Worm (Caenorhabditis elegans) whole organism, mixed stage, embryonic: ENCODE measurements around the gene T02D1.8.
A peak's percentile ranks its signal among the peaks of the same experiment; 100 is the strongest.

Source experiments
- M03D4.4 ChIP-seq: sonication (generic microtip); optimal IDR thresholded peaks from 2 replicates; lab custom pipeline; 2017; ENCODE audit warnings: mild to moderate bottlenecking, missing genetic modification characterization, missing compliant biosample characterization
- bed-3 ChIP-seq: fragments of 200-800 bp; sonication (Bioruptor generic); optimal IDR thresholded peaks from 3 replicates; lab custom pipeline; 2018; ENCODE audit warnings: mild to moderate bottlenecking, missing genetic modification characterization, moderate library complexity, missing compliant biosample characterization
- blmp-1 ChIP-seq: fragments of 150-350 bp; optimal IDR thresholded peaks from 2 replicates; lab custom pipeline; 2014; ENCODE audit warnings: missing biosample characterization, missing genetic modification characterization
- ceh-39 ChIP-seq: fragments of 150-350 bp; optimal IDR thresholded peaks from 2 replicates; lab custom pipeline; 2014; ENCODE audit warnings: missing biosample characterization, missing genetic modification characterization
- ceh-43 ChIP-seq: fragments of 200-800 bp; sonication (Bioruptor generic); optimal IDR thresholded peaks from 2 replicates; lab custom pipeline; 2018; ENCODE audit warnings: mild to moderate bottlenecking, missing genetic modification characterization, moderate library complexity, missing compliant biosample characterization
- ces-1 ChIP-seq: fragments of 150-350 bp; optimal IDR thresholded peaks from 2 replicates; lab custom pipeline; 2014; ENCODE audit warnings: missing biosample characterization, missing genetic modification reagents, missing genetic modification characterization
- cnd-1 ChIP-seq: fragments of 200-800 bp; sonication (Bioruptor generic); optimal IDR thresholded peaks from 2 replicates; lab custom pipeline; 2018; ENCODE audit warnings: mild to moderate bottlenecking, missing genetic modification characterization, missing compliant biosample characterization
- drap-1 ChIP-seq: fragments of 200-800 bp; sonication (Bioruptor generic); optimal IDR thresholded peaks from 3 replicates; lab custom pipeline; 2018; ENCODE audit warnings: mild to moderate bottlenecking, missing genetic modification characterization, missing compliant biosample characterization
- elt-1 ChIP-seq: sonication (generic microtip); optimal IDR thresholded peaks from 2 replicates; lab custom pipeline; 2017; ENCODE audit warnings: missing genetic modification characterization, mild to moderate bottlenecking, missing compliant biosample characterization, antibody characterized with exemption, moderate library complexity, borderline replicate concordance; ENCODE audit not compliant: insufficient read depth
- elt-3 ChIP-seq: fragments of 150-350 bp; optimal IDR thresholded peaks from 2 replicates; lab custom pipeline; 2014; ENCODE audit warnings: missing biosample characterization, missing genetic modification characterization
- flh-1 ChIP-seq: fragments of 200-800 bp; sonication (Bioruptor generic); optimal IDR thresholded peaks from 2 replicates; lab custom pipeline; 2018; ENCODE audit warnings: mild to moderate bottlenecking, missing genetic modification characterization, moderate library complexity, missing compliant biosample characterization
- hlh-1 ChIP-seq: fragments of 150-350 bp; optimal IDR thresholded peaks from 2 replicates; lab custom pipeline; 2014; ENCODE audit warnings: missing biosample characterization, missing genetic modification reagents, missing genetic modification characterization
- lin-13 ChIP-seq: fragments of 150-350 bp; optimal IDR thresholded peaks from 2 replicates; lab custom pipeline; 2014; ENCODE audit warnings: missing biosample characterization, missing genetic modification characterization
- lin-32 ChIP-seq: fragments of 200-800 bp; sonication (Bioruptor generic); optimal IDR thresholded peaks from 2 replicates; lab custom pipeline; 2018; ENCODE audit warnings: mild to moderate bottlenecking, missing genetic modification characterization, missing compliant biosample characterization
- lsy-2 ChIP-seq: fragments of 150-350 bp; optimal IDR thresholded peaks from 2 replicates; lab custom pipeline; 2014; ENCODE audit warnings: missing biosample characterization, missing genetic modification characterization
- mab-5 ChIP-seq: fragments of 150-350 bp; optimal IDR thresholded peaks from 2 replicates; lab custom pipeline; 2014; ENCODE audit warnings: missing biosample characterization, missing genetic modification characterization
- mep-1 ChIP-seq: fragments of 150-350 bp; optimal IDR thresholded peaks from 2 replicates; lab custom pipeline; 2017; ENCODE audit warnings: missing biosample characterization, missing genetic modification reagents, missing genetic modification characterization, inconsistent platforms
- nhr-12 ChIP-seq: fragments of 150-350 bp; optimal IDR thresholded peaks from 2 replicates; lab custom pipeline; 2014; ENCODE audit warnings: missing biosample characterization, missing genetic modification characterization
- nhr-2 ChIP-seq: fragments of 150-350 bp; optimal IDR thresholded peaks from 2 replicates; lab custom pipeline; 2014; ENCODE audit warnings: missing biosample characterization, missing genetic modification characterization
- nhr-76 ChIP-seq: sonication (generic microtip); optimal IDR thresholded peaks from 2 replicates; lab custom pipeline; 2017; ENCODE audit warnings: missing biosample characterization, missing genetic modification characterization
- pha-4 ChIP-seq: fragments of 150-350 bp; optimal IDR thresholded peaks from 2 replicates; lab custom pipeline; 2018; ENCODE audit warnings: missing biosample characterization, missing genetic modification reagents, missing genetic modification characterization
- sem-2 ChIP-seq: fragments of 200-800 bp; sonication (Bioruptor generic); optimal IDR thresholded peaks from 2 replicates; lab custom pipeline; 2018; ENCODE audit warnings: mild to moderate bottlenecking, missing genetic modification characterization, missing compliant biosample characterization
- sptf-1 ChIP-seq: sonication (generic microtip); optimal IDR thresholded peaks from 2 replicates; lab custom pipeline; 2017; ENCODE audit warnings: mild to moderate bottlenecking, missing genetic modification characterization, moderate library complexity, missing compliant biosample characterization
- tbx-8 ChIP-seq: fragments of 200-800 bp; sonication (Bioruptor generic); optimal IDR thresholded peaks from 2 replicates; lab custom pipeline; 2018; ENCODE audit warnings: mild to moderate bottlenecking, missing genetic modification characterization, moderate library complexity, missing compliant biosample characterization
- unc-120 ChIP-seq: sonication (generic microtip); optimal IDR thresholded peaks from 2 replicates; lab custom pipeline; 2017; ENCODE audit warnings: missing genetic modification characterization, missing compliant biosample characterization; ENCODE audit not compliant: poor library complexity, severe bottlenecking
- unc-39 ChIP-seq: fragments of 150-350 bp; optimal IDR thresholded peaks from 2 replicates; lab custom pipeline; 2014; ENCODE audit warnings: missing biosample characterization, missing genetic modification characterization
- unc-62 ChIP-seq: fragments of 150-350 bp; optimal IDR thresholded peaks from 2 replicates; lab custom pipeline; 2014; ENCODE audit warnings: missing biosample characterization, missing genetic modification reagents, missing genetic modification characterization
- zip-8 ChIP-seq: fragments of 150-350 bp; optimal IDR thresholded peaks from 2 replicates; lab custom pipeline; 2014; ENCODE audit warnings: missing biosample characterization, missing genetic modification characterization
- ztf-11 ChIP-seq: fragments of 150-350 bp; optimal IDR thresholded peaks from 2 replicates; lab custom pipeline; 2014; ENCODE audit warnings: missing biosample characterization, missing genetic modification characterization

Gene T02D1.8

ce11 chrIV:17382029-17382428, 5.3 kb downstream of the T02D1.8 start, which contains the start of gene C30H6.8:
Gene C30H6.8, plus strand, starts transcription at chrIV:17382329.
- TF ChIP-seq M03D4.4, result no peak
- TF ChIP-seq mep-1 (tag; lab: Kevin White, UChicago), result no peak
- no peak for TF ChIP-seq ceh-43 (GFP tag; lab: Kevin White, UChicago)
- no peak for TF ChIP-seq hlh-1 (tag; lab: Kevin White, UChicago)
- no peak for TF ChIP-seq nhr-12
- no peak for TF ChIP-seq blmp-1 (tag; lab: Kevin White, UChicago)
- TF ChIP-seq ztf-11 (tag; lab: Kevin White, UChicago), result no peak
- no peak for TF ChIP-seq pha-4 (tag; lab: Kevin White, UChicago)

- TF ChIP-seq pha-4 (tag; lab: Kevin White, UChicago) (peak; percentile 38), ceh-43 (GFP tag; lab: Kevin White, UChicago) (no peak), lsy-2 (peak; percentile 31), ces-1 (GFP tag; lab: Kevin White, UChicago) (peak; percentile 41), unc-39 (tag; lab: Kevin White, UChicago) (no peak), nhr-76 (tag; lab: Kevin White, UChicago) (no peak), flh-1 (GFP tag; lab: Kevin White, UChicago) (no peak), ceh-39 (tag; lab: Kevin White, UChicago) (no peak), mep-1 (tag; lab: Kevin White, UChicago) (peak; percentile 22), zip-8 (tag; lab: Kevin White, UChicago) (no peak), nhr-12 (no peak), hlh-1 (tag; lab: Kevin White, UChicago) (no peak)
Measured at ce11 chrIV:17380061-17380680, 7.1 kb downstream of the T02D1.8 start, which contains the start of the genes C30H6.9 and dlat-2. Gene C30H6.9, minus strand, starts transcription at chrIV:17380170. Gene dlat-2, plus strand, starts transcription at chrIV:17380626.

ce11 chrIV:17376127-17376526, 11.2 kb downstream of the T02D1.8 start, which contains the start of gene haf-1:
Gene haf-1, plus strand, starts transcription at chrIV:17376427.
- no peak for TF ChIP-seq unc-120 (tag; lab: Kevin White, UChicago)
- no peak for TF ChIP-seq sptf-1 (tag; lab: Kevin White, UChicago)
- TF ChIP-seq nhr-12, result no peak

ce11 chrIV:17371469-17371868, 15.8 kb downstream of the T02D1.8 start, which contains the start of gene C30H6.5:
Gene C30H6.5, plus strand, starts transcription at chrIV:17371769.
- peak; percentile 7 for TF ChIP-seq zip-8 (tag; lab: Kevin White, UChicago)
- no peak for TF ChIP-seq pha-4 (tag; lab: Kevin White, UChicago)

ce11 chrIV:17368292-17368691, 19.0 kb downstream of the T02D1.8 start, which contains the start of gene trh-1:
Gene trh-1, plus strand, starts transcription at chrIV:17368592.
- no peak for TF ChIP-seq bed-3 (GFP tag; lab: Kevin White, UChicago)
- no peak for TF ChIP-seq blmp-1 (tag; lab: Kevin White, UChicago)
- no peak for TF ChIP-seq mep-1 (tag; lab: Kevin White, UChicago)
- TF ChIP-seq zip-8 (tag; lab: Kevin White, UChicago), result no peak
- TF ChIP-seq elt-3, result no peak
- no peak for TF ChIP-seq drap-1 (GFP tag; lab: Kevin White, UChicago)
- TF ChIP-seq mab-5 (tag; lab: Kevin White, UChicago), result no peak
- no peak for TF ChIP-seq lin-13 (tag; lab: Kevin White, UChicago)
- TF ChIP-seq cnd-1 (tag; lab: Kevin White, UChicago), result no peak
- TF ChIP-seq ztf-11 (tag; lab: Kevin White, UChicago), result no peak
- no peak for TF ChIP-seq sem-2
- no peak for TF ChIP-seq ces-1 (GFP tag; lab: Kevin White, UChicago)
- TF ChIP-seq unc-120 (tag; lab: Kevin White, UChicago), result no peak
- no peak for TF ChIP-seq nhr-76 (tag; lab: Kevin White, UChicago)
- no peak for TF ChIP-seq hlh-1 (tag; lab: Kevin White, UChicago)
- TF ChIP-seq tbx-8 (GFP tag; lab: Kevin White, UChicago), result no peak
- TF ChIP-seq flh-1 (GFP tag; lab: Kevin White, UChicago), result no peak
- TF ChIP-seq nhr-12, result no peak
- TF ChIP-seq nhr-2 (tag; lab: Kevin White, UChicago), result no peak

ce11 chrIV:17367294-17367693, 20.0 kb downstream of the T02D1.8 start, which contains the start of gene zipt-17:
Gene zipt-17, minus strand, starts transcription at chrIV:17367394.
- no peak for TF ChIP-seq blmp-1 (tag; lab: Kevin White, UChicago)
- TF ChIP-seq M03D4.4, result no peak
- TF ChIP-seq lin-32 (GFP tag; lab: Kevin White, UChicago), result no peak
- TF ChIP-seq bed-3 (GFP tag; lab: Kevin White, UChicago), result no peak
- no peak for TF ChIP-seq elt-1 (tag; lab: Kevin White, UChicago)
- TF ChIP-seq hlh-1 (tag; lab: Kevin White, UChicago), result no peak
- TF ChIP-seq mab-5 (tag; lab: Kevin White, UChicago), result no peak
- no peak for TF ChIP-seq sem-2
- no peak for TF ChIP-seq tbx-8 (GFP tag; lab: Kevin White, UChicago)
- no peak for TF ChIP-seq zip-8 (tag; lab: Kevin White, UChicago)
- no peak for TF ChIP-seq sptf-1 (tag; lab: Kevin White, UChicago)
- TF ChIP-seq ceh-43 (GFP tag; lab: Kevin White, UChicago), result no peak
- no peak for TF ChIP-seq unc-62 (GFP tag; lab: Kevin White, UChicago)
- no peak for TF ChIP-seq drap-1 (GFP tag; lab: Kevin White, UChicago)
- no peak for TF ChIP-seq ceh-39 (tag; lab: Kevin White, UChicago)
